Fruit fly (Drosophila melanogaster) whole organism, embryonic: Measurements from ENCODE around the gene Cpr65Aw.

ENCODE experiments used
- CG10321 ChIP-seq: fragments of 200-800 bp; sonication (Bioruptor generic); IDR thresholded peaks from 2 replicates; pipeline ENCODE4 v1.3.6; 2022; ENCODE audit warnings: missing biosample characterization, missing genetic modification characterization
- CG10654 ChIP-seq: fragments of 200-800 bp; sonication (Bioruptor generic); optimal IDR thresholded peaks from 2 replicates; lab custom pipeline; 2016; ENCODE audit warnings: missing biosample characterization, missing genetic modification characterization
- CG10959 ChIP-seq: fragments of 200-800 bp; sonication (Bioruptor generic); IDR thresholded peaks from 2 replicates; pipeline ENCODE4 v1.3.6; 2022; ENCODE audit warnings: missing biosample characterization, missing genetic modification characterization
- CG11247 ChIP-seq: fragments of 200-800 bp; sonication (Bioruptor generic); IDR thresholded peaks from 2 replicates; pipeline ENCODE4 v1.3.6; 2022; ENCODE audit warnings: missing biosample characterization, missing genetic modification characterization
- CG13624 ChIP-seq: fragments of 200-800 bp; sonication (Bioruptor generic); optimal IDR thresholded peaks from 2 replicates; lab custom pipeline; 2016; ENCODE audit warnings: missing biosample characterization, missing genetic modification characterization
- CG13894 ChIP-seq: fragments of 200-800 bp; sonication (Bioruptor generic); optimal IDR thresholded peaks from 3 replicates; lab custom pipeline; 2018; ENCODE audit warnings: missing biosample characterization, mild to moderate bottlenecking, missing genetic modification characterization, moderate library complexity
- CG1832 ChIP-seq: fragments of 200-800 bp; sonication (Bioruptor generic); optimal IDR thresholded peaks from 2 replicates; lab custom pipeline; 2017; ENCODE audit warnings: missing biosample characterization, mild to moderate bottlenecking, missing genetic modification characterization, inconsistent platforms
- CG31224 ChIP-seq: fragments of 200-800 bp; sonication (Bioruptor generic); IDR thresholded peaks from 2 replicates; pipeline ENCODE4 v1.3.6; 2022; ENCODE audit warnings: missing biosample characterization, missing genetic modification characterization
- CG34224 ChIP-seq: fragments of 200-800 bp; sonication (Bioruptor generic); IDR thresholded peaks from 3 replicates; pipeline ENCODE4 v1.3.6; 2022; ENCODE audit warnings: missing biosample characterization, missing genetic modification characterization; ENCODE audit not compliant: partially characterized antibody
- CG4424 ChIP-seq: fragments of 200-800 bp; sonication (Bioruptor generic); optimal IDR thresholded peaks from 3 replicates; lab custom pipeline; 2016; ENCODE audit warnings: missing biosample characterization, missing genetic modification characterization
- CG5245 ChIP-seq: fragments of 200-800 bp; sonication (Bioruptor generic); optimal IDR thresholded peaks from 3 replicates; lab custom pipeline; 2016; ENCODE audit warnings: missing biosample characterization, missing genetic modification characterization
- CG9797 ChIP-seq: fragments of 200-800 bp; sonication (Bioruptor generic); optimal IDR thresholded peaks from 3 replicates; lab custom pipeline; 2018; ENCODE audit warnings: missing biosample characterization, mild to moderate bottlenecking, missing genetic modification characterization
- D19B ChIP-seq: fragments of 200-800 bp; sonication (Bioruptor generic); optimal IDR thresholded peaks from 2 replicates; lab custom pipeline; 2017; ENCODE audit warnings: missing biosample characterization, mild to moderate bottlenecking, missing genetic modification characterization
- Dad ChIP-seq: fragments of 200-800 bp; sonication (Bioruptor generic); optimal IDR thresholded peaks from 3 replicates; lab custom pipeline; 2016; ENCODE audit warnings: missing biosample characterization, missing genetic modification characterization
- Dfd ChIP-seq, 2 experiments: fragments of >200 bp; optimal IDR thresholded peaks; 2 replicates each; lab custom pipeline; 2017; ENCODE audit warnings: missing biosample characterization in 2 of 2, missing genetic modification characterization in 2 of 2
- Hr39 ChIP-seq: fragments of >200 bp; optimal IDR thresholded peaks from 2 replicates; lab custom pipeline; 2017
- Hr78 ChIP-seq, 2 experiments: fragments of 200-800 bp in 1 of 2; fragments of >200 bp in 1 of 2; sonication (Bioruptor generic) in 1 of 2; optimal IDR thresholded peaks; 2 replicates each; lab custom pipeline; 2017 to 2019; ENCODE audit warnings: missing biosample characterization in 2 of 2, missing genetic modification characterization in 2 of 2, mild to moderate bottlenecking in 1 of 2, moderate library complexity in 1 of 2
- Med ChIP-seq: fragments of 200-800 bp; sonication (Bioruptor generic); peaks from one replicate; lab custom pipeline; 2016; ENCODE audit warnings: missing biosample characterization, missing genetic modification characterization, mild to moderate bottlenecking, inconsistent platforms, moderate library complexity
- NC2β ChIP-seq: fragments of 200-800 bp; sonication (Bioruptor generic); optimal IDR thresholded peaks from 2 replicates; lab custom pipeline; 2016; ENCODE audit warnings: missing biosample characterization, missing genetic modification characterization
- Optix ChIP-seq: fragments of 200-800 bp; sonication (Bioruptor generic); IDR thresholded peaks from 3 replicates; pipeline ENCODE4 v1.3.6; 2022; ENCODE audit warnings: missing biosample characterization, missing genetic modification characterization
- Rx ChIP-seq: fragments of 200-800 bp; sonication (Bioruptor generic); IDR thresholded peaks from 2 replicates; pipeline ENCODE4 v1.3.6; 2022; ENCODE audit warnings: missing biosample characterization, missing genetic modification characterization
- abd-A ChIP-seq: fragments of 200-800 bp; sonication (Bioruptor generic); optimal IDR thresholded peaks from 3 replicates; lab custom pipeline; 2019; ENCODE audit warnings: missing biosample characterization, mild to moderate bottlenecking, missing genetic modification characterization, moderate library complexity
- amos ChIP-seq: fragments of 200-800 bp; sonication (Bioruptor generic); IDR thresholded peaks from 2 replicates; pipeline ENCODE4 v1.3.6; 2022; ENCODE audit warnings: missing biosample characterization, missing genetic modification characterization; ENCODE audit not compliant: partially characterized antibody
- chinmo ChIP-seq: fragments of 200-800 bp; sonication (Bioruptor generic); IDR thresholded peaks from 4 replicates; pipeline ENCODE4 v1.3.6; 2022; ENCODE audit warnings: missing biosample characterization, missing genetic modification characterization; ENCODE audit not compliant: partially characterized antibody
- chn ChIP-seq: fragments of 200-800 bp; sonication (Bioruptor generic); optimal IDR thresholded peaks from 2 replicates; lab custom pipeline; 2016; ENCODE audit warnings: missing biosample characterization, missing genetic modification characterization
- croc ChIP-seq: fragments of 200-800 bp; sonication (Bioruptor generic); conservative IDR thresholded peaks from 3 replicates; pipeline ENCODE4 v1.3.6; 2022; ENCODE audit warnings: missing biosample characterization, missing genetic modification characterization
- eve ChIP-seq, 2 experiments: fragments of >200 bp; optimal IDR thresholded peaks; 2 replicates each; lab custom pipeline; 2017; ENCODE audit warnings: missing biosample characterization in 2 of 2, missing genetic modification characterization in 2 of 2
- exex ChIP-seq: fragments of 200-800 bp; sonication (Bioruptor generic); optimal IDR thresholded peaks from 4 replicates; lab custom pipeline; 2018; ENCODE audit warnings: missing biosample characterization, mild to moderate bottlenecking, missing genetic modification characterization, moderate library complexity
- fru ChIP-seq: fragments of >200 bp; optimal IDR thresholded peaks from 2 replicates; lab custom pipeline; 2017
- gsb ChIP-seq: fragments of 200-800 bp; sonication (Bioruptor generic); IDR thresholded peaks from 2 replicates; pipeline ENCODE4 v1.3.6; 2022; ENCODE audit warnings: missing biosample characterization, missing genetic modification characterization
- ham ChIP-seq: fragments of 200-800 bp; sonication (Bioruptor generic); IDR thresholded peaks from 2 replicates; pipeline ENCODE4 v1.3.6; 2022; ENCODE audit warnings: missing biosample characterization, missing genetic modification characterization
- lilli ChIP-seq: fragments of 200-800 bp; sonication (Bioruptor generic); optimal IDR thresholded peaks from 3 replicates; lab custom pipeline; 2016; ENCODE audit warnings: missing biosample characterization, missing genetic modification characterization
- ro ChIP-seq: fragments of 200-800 bp; sonication (Bioruptor generic); IDR thresholded peaks from 2 replicates; pipeline ENCODE4 v1.3.6; 2022; ENCODE audit warnings: missing biosample characterization, missing genetic modification characterization
- scrt ChIP-seq: fragments of 200-800 bp; sonication (Bioruptor generic); optimal IDR thresholded peaks from 2 replicates; lab custom pipeline; 2018; ENCODE audit warnings: missing biosample characterization, mild to moderate bottlenecking, missing genetic modification characterization, moderate library complexity
- sd ChIP-seq: fragments of 200-800 bp; sonication (Bioruptor generic); optimal IDR thresholded peaks from 3 replicates; lab custom pipeline; 2018; ENCODE audit warnings: missing biosample characterization, mild to moderate bottlenecking, missing genetic modification characterization, moderate library complexity
- shn ChIP-seq: fragments of 200-800 bp; sonication (Bioruptor generic); optimal IDR thresholded peaks from 3 replicates; lab custom pipeline; 2016; ENCODE audit warnings: missing biosample characterization, missing genetic modification characterization
- sisA ChIP-seq: fragments of 200-800 bp; sonication (Bioruptor generic); IDR thresholded peaks from 2 replicates; pipeline ENCODE4 v1.3.6; 2022; ENCODE audit warnings: missing biosample characterization, missing genetic modification characterization
- tgo ChIP-seq: fragments of 200-800 bp; sonication (Bioruptor generic); IDR thresholded peaks from 3 replicates; pipeline ENCODE4 v1.3.6; 2022; ENCODE audit warnings: missing biosample characterization, missing genetic modification characterization
- tll ChIP-seq, 2 experiments: fragments of 200-800 bp in 1 of 2; fragments of >200 bp in 1 of 2; sonication (Bioruptor generic) in 1 of 2; optimal IDR thresholded peaks; 2 replicates each; lab custom pipeline; 2017 to 2019; ENCODE audit warnings: missing biosample characterization in 2 of 2, missing genetic modification characterization in 2 of 2, mild to moderate bottlenecking in 1 of 2, moderate library complexity in 1 of 2
- trh ChIP-seq: fragments of 200-800 bp; sonication (Bioruptor generic); optimal IDR thresholded peaks from 2 replicates; lab custom pipeline; 2016; ENCODE audit warnings: missing biosample characterization, missing genetic modification characterization
- ttk ChIP-seq: fragments of 200-800 bp; sonication (Bioruptor generic); IDR thresholded peaks from 2 replicates; pipeline ENCODE4 v2.1.2; 2022; ENCODE audit warnings: missing biosample characterization, missing genetic modification characterization

Gene Cpr65Aw

dm6 chr3L:6138018-6138417 lies 4.2 kb downstream of the Cpr65Aw start, which contains the start of gene Lcp65Ae:
Lcp65Ae (minus strand) TSS chr3L:6138118.
- TF ChIP-seq CG10959 (no peak), CG4424 (no peak), Dad (GFP tag; lab: Kevin White, UChicago) (no peak), CG5245 (GFP tag; lab: Kevin White, UChicago) (no peak), trh (GFP tag; lab: Kevin White, UChicago) (no peak), D19B (GFP tag; lab: Kevin White, UChicago) (no peak), fru (no peak), tll (GFP tag; optimal IDR thresholded peaks at IDR 0.05; lab: Kevin White, UChicago) (no peak), CG10321 (GFP tag; lab: Robert Waterston, UW) (no peak), Hr78 (GFP tag; optimal IDR thresholded peaks at IDR 0.05; lab: Kevin White, UChicago) (no peak)
- TF ChIP-seq, all 482 proteins: peak for 0

- TF ChIP-seq gsb (GFP tag; lab: Robert Waterston, UW) (no peak), chn (GFP tag; lab: Kevin White, UChicago) (no peak), exex (tag; lab: Kevin White, UChicago) (no peak), ttk (GFP tag; lab: Robert Waterston, UW) (no peak), CG11247 (GFP tag; lab: Robert Waterston, UW) (no peak), Optix (GFP tag; lab: Robert Waterston, UW) (no peak), Rx (GFP tag; lab: Robert Waterston, UW) (no peak), CG9797 (GFP tag; lab: Kevin White, UChicago) (no peak), CG31224 (GFP tag; lab: Robert Waterston, UW) (no peak), CG10959 (no peak)
These were observed 5.5 kb downstream of the Cpr65Aw start, which contains the start of gene Lcp65Af for dm6 chr3L:6136691-6137090. Lcp65Af (minus strand) TSS chr3L:6136791.

dm6 chr3L:6135174-6135573 lies 7.0 kb downstream of the Cpr65Aw start, which contains the start of gene Lcp65Ag1:
Lcp65Ag1 (minus strand) TSS chr3L:6135274.
- no peak for TF ChIP-seq CG1832 (GFP tag; lab: Kevin White, UChicago)
- TF ChIP-seq Dfd (GFP tag; optimal IDR thresholded peaks at IDR 0.05; lab: Kevin White, UChicago) = no peak
- no peak for TF ChIP-seq croc (GFP tag; lab: Robert Waterston, UW)
- no peak for TF ChIP-seq CG13624 (GFP tag; lab: Kevin White, UChicago)
- TF ChIP-seq lilli (GFP tag; lab: Kevin White, UChicago) = no peak

dm6 chr3L:6133546-6133945 lies 8.7 kb downstream of the Cpr65Aw start, which contains the start of gene Lcp65Ag2:
Lcp65Ag2 (minus strand) TSS chr3L:6133593.
- no peak for TF ChIP-seq CG10654
- TF ChIP-seq Hr39 (lab: Kevin White, UChicago) = no peak
- TF ChIP-seq amos (GFP tag; lab: Robert Waterston, UW) = peak; percentile 8; the same call in 1 of the 2 replicates
- 0 out of 4 replicates have a peak, but pooled peaks have one; percentile 12 for TF ChIP-seq chinmo
- no peak for TF ChIP-seq Med
- TF ChIP-seq CG34224 (GFP tag; lab: Robert Waterston, UW) = no peak
- no peak for TF ChIP-seq eve (GFP tag; optimal IDR thresholded peaks at IDR 0.05; lab: Kevin White, UChicago)
- no peak for TF ChIP-seq NC2β
- no peak for TF ChIP-seq ham (GFP tag; lab: Robert Waterston, UW)
- TF ChIP-seq shn (GFP tag; lab: Kevin White, UChicago) = no peak
- TF ChIP-seq CG13894 = peak; percentile 96
- TF ChIP-seq abd-A (tag; lab: Kevin White, UChicago) = peak; percentile 18
- no peak for TF ChIP-seq sisA (GFP tag; lab: Robert Waterston, UW)
- TF ChIP-seq tgo = no peak
- no peak for TF ChIP-seq scrt (GFP tag; lab: Kevin White, UChicago)
- TF ChIP-seq ro = no peak
- TF ChIP-seq sd (tag; lab: Kevin White, UChicago) = peak; percentile 6
